Worm (Caenorhabditis elegans) whole organism, mixed stage, embryonic: ENCODE data around the gene tcc-1.
A peak's percentile ranks its signal among the peaks of the same experiment; 100 is the strongest.
"Not testable (repeated sequence)": the region's sequence is repeated elsewhere in the genome, so short reads cannot be mapped to it uniquely, and the experiment has no call there.

ENCODE experiments used
- M03D4.4 ChIP-seq: sonication (generic microtip); optimal IDR thresholded peaks from 2 replicates; lab custom pipeline; 2017; ENCODE audit warnings: mild to moderate bottlenecking, missing genetic modification characterization, missing compliant biosample characterization
- bed-3 ChIP-seq: fragments of 200-800 bp; sonication (Bioruptor generic); optimal IDR thresholded peaks from 3 replicates; lab custom pipeline; 2018; ENCODE audit warnings: mild to moderate bottlenecking, missing genetic modification characterization, moderate library complexity, missing compliant biosample characterization
- blmp-1 ChIP-seq: fragments of 150-350 bp; optimal IDR thresholded peaks from 2 replicates; lab custom pipeline; 2014; ENCODE audit warnings: missing biosample characterization, missing genetic modification characterization
- ceh-39 ChIP-seq: fragments of 150-350 bp; optimal IDR thresholded peaks from 2 replicates; lab custom pipeline; 2014; ENCODE audit warnings: missing biosample characterization, missing genetic modification characterization
- ceh-43 ChIP-seq: fragments of 200-800 bp; sonication (Bioruptor generic); optimal IDR thresholded peaks from 2 replicates; lab custom pipeline; 2018; ENCODE audit warnings: mild to moderate bottlenecking, missing genetic modification characterization, moderate library complexity, missing compliant biosample characterization
- ceh-83 ChIP-seq: fragments of 200-800 bp; sonication (Bioruptor generic); optimal IDR thresholded peaks from 2 replicates; lab custom pipeline; 2018; ENCODE audit warnings: mild to moderate bottlenecking, missing genetic modification characterization, missing compliant biosample characterization
- ces-1 ChIP-seq: fragments of 150-350 bp; optimal IDR thresholded peaks from 2 replicates; lab custom pipeline; 2014; ENCODE audit warnings: missing biosample characterization, missing genetic modification reagents, missing genetic modification characterization
- cnd-1 ChIP-seq: fragments of 200-800 bp; sonication (Bioruptor generic); optimal IDR thresholded peaks from 2 replicates; lab custom pipeline; 2018; ENCODE audit warnings: mild to moderate bottlenecking, missing genetic modification characterization, missing compliant biosample characterization
- drap-1 ChIP-seq: fragments of 200-800 bp; sonication (Bioruptor generic); optimal IDR thresholded peaks from 3 replicates; lab custom pipeline; 2018; ENCODE audit warnings: mild to moderate bottlenecking, missing genetic modification characterization, missing compliant biosample characterization
- elt-1 ChIP-seq: sonication (generic microtip); optimal IDR thresholded peaks from 2 replicates; lab custom pipeline; 2017; ENCODE audit warnings: missing genetic modification characterization, mild to moderate bottlenecking, missing compliant biosample characterization, antibody characterized with exemption, moderate library complexity, borderline replicate concordance; ENCODE audit not compliant: insufficient read depth
- elt-3 ChIP-seq: fragments of 150-350 bp; optimal IDR thresholded peaks from 2 replicates; lab custom pipeline; 2014; ENCODE audit warnings: missing biosample characterization, missing genetic modification characterization
- flh-1 ChIP-seq: fragments of 200-800 bp; sonication (Bioruptor generic); optimal IDR thresholded peaks from 2 replicates; lab custom pipeline; 2018; ENCODE audit warnings: mild to moderate bottlenecking, missing genetic modification characterization, moderate library complexity, missing compliant biosample characterization
- ham-2 ChIP-seq: fragments of 200-800 bp; sonication (Bioruptor generic); optimal IDR thresholded peaks from 2 replicates; lab custom pipeline; 2018; ENCODE audit warnings: mild to moderate bottlenecking, missing genetic modification characterization, missing compliant biosample characterization
- hlh-1 ChIP-seq: fragments of 150-350 bp; optimal IDR thresholded peaks from 2 replicates; lab custom pipeline; 2014; ENCODE audit warnings: missing biosample characterization, missing genetic modification reagents, missing genetic modification characterization
- lin-13 ChIP-seq: fragments of 150-350 bp; optimal IDR thresholded peaks from 2 replicates; lab custom pipeline; 2014; ENCODE audit warnings: missing biosample characterization, missing genetic modification characterization
- lin-32 ChIP-seq: fragments of 200-800 bp; sonication (Bioruptor generic); optimal IDR thresholded peaks from 2 replicates; lab custom pipeline; 2018; ENCODE audit warnings: mild to moderate bottlenecking, missing genetic modification characterization, missing compliant biosample characterization
- lsy-2 ChIP-seq: fragments of 150-350 bp; optimal IDR thresholded peaks from 2 replicates; lab custom pipeline; 2014; ENCODE audit warnings: missing biosample characterization, missing genetic modification characterization
- mab-5 ChIP-seq: fragments of 150-350 bp; optimal IDR thresholded peaks from 2 replicates; lab custom pipeline; 2014; ENCODE audit warnings: missing biosample characterization, missing genetic modification characterization
- mep-1 ChIP-seq: fragments of 150-350 bp; optimal IDR thresholded peaks from 2 replicates; lab custom pipeline; 2017; ENCODE audit warnings: missing biosample characterization, missing genetic modification reagents, missing genetic modification characterization, inconsistent platforms
- mls-2 ChIP-seq: sonication (generic microtip); optimal IDR thresholded peaks from 2 replicates; lab custom pipeline; 2016; ENCODE audit warnings: mild to moderate bottlenecking, missing genetic modification characterization, moderate library complexity, missing compliant biosample characterization
- nhr-12 ChIP-seq: fragments of 150-350 bp; optimal IDR thresholded peaks from 2 replicates; lab custom pipeline; 2014; ENCODE audit warnings: missing biosample characterization, missing genetic modification characterization
- nhr-2 ChIP-seq: fragments of 150-350 bp; optimal IDR thresholded peaks from 2 replicates; lab custom pipeline; 2014; ENCODE audit warnings: missing biosample characterization, missing genetic modification characterization
- nhr-237 ChIP-seq: fragments of 150-350 bp; optimal IDR thresholded peaks from 2 replicates; lab custom pipeline; 2014; ENCODE audit warnings: missing biosample characterization, missing genetic modification characterization
- nhr-28 ChIP-seq: fragments of 150-350 bp; optimal IDR thresholded peaks from 2 replicates; lab custom pipeline; 2014; ENCODE audit warnings: missing biosample characterization, missing genetic modification characterization
- nhr-76 ChIP-seq: sonication (generic microtip); optimal IDR thresholded peaks from 2 replicates; lab custom pipeline; 2017; ENCODE audit warnings: missing biosample characterization, missing genetic modification characterization
- pha-4 ChIP-seq: fragments of 150-350 bp; optimal IDR thresholded peaks from 2 replicates; lab custom pipeline; 2018; ENCODE audit warnings: missing biosample characterization, missing genetic modification reagents, missing genetic modification characterization
- sem-2 ChIP-seq: fragments of 200-800 bp; sonication (Bioruptor generic); optimal IDR thresholded peaks from 2 replicates; lab custom pipeline; 2018; ENCODE audit warnings: mild to moderate bottlenecking, missing genetic modification characterization, missing compliant biosample characterization
- snpc-4 ChIP-seq: fragments of 150-350 bp; optimal IDR thresholded peaks from 2 replicates; lab custom pipeline; 2014; ENCODE audit warnings: missing biosample characterization, missing genetic modification characterization
- sptf-1 ChIP-seq: sonication (generic microtip); optimal IDR thresholded peaks from 2 replicates; lab custom pipeline; 2017; ENCODE audit warnings: mild to moderate bottlenecking, missing genetic modification characterization, moderate library complexity, missing compliant biosample characterization
- tbx-8 ChIP-seq: fragments of 200-800 bp; sonication (Bioruptor generic); optimal IDR thresholded peaks from 2 replicates; lab custom pipeline; 2018; ENCODE audit warnings: mild to moderate bottlenecking, missing genetic modification characterization, moderate library complexity, missing compliant biosample characterization
- unc-120 ChIP-seq: sonication (generic microtip); optimal IDR thresholded peaks from 2 replicates; lab custom pipeline; 2017; ENCODE audit warnings: missing genetic modification characterization, missing compliant biosample characterization; ENCODE audit not compliant: poor library complexity, severe bottlenecking
- unc-39 ChIP-seq: fragments of 150-350 bp; optimal IDR thresholded peaks from 2 replicates; lab custom pipeline; 2014; ENCODE audit warnings: missing biosample characterization, missing genetic modification characterization
- unc-62 ChIP-seq: fragments of 150-350 bp; optimal IDR thresholded peaks from 2 replicates; lab custom pipeline; 2014; ENCODE audit warnings: missing biosample characterization, missing genetic modification reagents, missing genetic modification characterization
- zip-8 ChIP-seq: fragments of 150-350 bp; optimal IDR thresholded peaks from 2 replicates; lab custom pipeline; 2014; ENCODE audit warnings: missing biosample characterization, missing genetic modification characterization
- ztf-11 ChIP-seq: fragments of 150-350 bp; optimal IDR thresholded peaks from 2 replicates; lab custom pipeline; 2014; ENCODE audit warnings: missing biosample characterization, missing genetic modification characterization

The tcc-1 gene

ce11 chrV:17865309-17865708, 9.5 kb upstream of the tcc-1 start, which contains the start of gene Y59A8A.8:
TSS of gene Y59A8A.8 (plus strand) at chrV:17865609.
- not testable (repeated sequence) for TF ChIP-seq unc-62 (GFP tag; lab: Kevin White, UChicago); mab-5 (tag; lab: Kevin White, UChicago); lsy-2

- TF ChIP-seq hlh-1 (no peak), lsy-2 (no peak), ceh-83 (GFP tag; lab: Kevin White, UChicago) (no peak), blmp-1 (tag; lab: Kevin White, UChicago) (no peak)
Measured at ce11 chrV:17859519-17859918, 3.7 kb upstream of the tcc-1 start.

- TF ChIP-seq elt-3 (tag; lab: Kevin White, UChicago) (no peak), elt-1 (no peak), nhr-28 (no peak), flh-1 (GFP tag; lab: Kevin White, UChicago) (no peak), blmp-1 (tag; lab: Kevin White, UChicago) (no peak), mab-5 (tag; lab: Kevin White, UChicago) (no peak), ceh-39 (no peak), mls-2 (tag; lab: Kevin White, UChicago) (no peak), ces-1 (GFP tag; lab: Kevin White, UChicago) (no peak), pha-4 (tag; lab: Kevin White, UChicago) (no peak), sem-2 (GFP tag; lab: Kevin White, UChicago) (no peak), lsy-2 (no peak), snpc-4 (tag; lab: Kevin White, UChicago) (no peak), mep-1 (no peak), unc-62 (GFP tag; lab: Kevin White, UChicago) (no peak), nhr-2 (no peak)
- TF ChIP-seq, all 35 proteins: peak for 0
Measured at ce11 chrV:17859065-17859464, 3.3 kb upstream of the tcc-1 start.

- TF ChIP-seq unc-120 (tag; lab: Kevin White, UChicago) (peak; percentile 86), nhr-12 (no peak), zip-8 (no peak), unc-62 (GFP tag; lab: Kevin White, UChicago) (peak; percentile 73), M03D4.4 (tag; lab: Kevin White, UChicago) (no peak), sem-2 (GFP tag; lab: Kevin White, UChicago) (no peak), mls-2 (tag; lab: Kevin White, UChicago) (no peak), blmp-1 (tag; lab: Kevin White, UChicago) (no peak), cnd-1 (no peak), ztf-11 (tag; lab: Kevin White, UChicago) (no peak), bed-3 (GFP tag; lab: Kevin White, UChicago) (no peak), lin-13 (tag; lab: Kevin White, UChicago) (no peak), snpc-4 (tag; lab: Kevin White, UChicago) (no peak), flh-1 (GFP tag; lab: Kevin White, UChicago) (no peak), nhr-28 (no peak), pha-4 (tag; lab: Kevin White, UChicago) (peak; percentile 37), elt-3 (tag; lab: Kevin White, UChicago) (no peak), ham-2 (peak; percentile 42), unc-39 (tag; lab: Kevin White, UChicago) (no peak), ceh-39 (no peak), nhr-76 (no peak), mab-5 (tag; lab: Kevin White, UChicago) (no peak), ces-1 (GFP tag; lab: Kevin White, UChicago) (peak; percentile 98), nhr-2 (no peak), nhr-237 (tag; lab: Kevin White, UChicago) (peak; percentile 74), lsy-2 (peak; percentile 44), tbx-8 (GFP tag; lab: Kevin White, UChicago) (no peak), ceh-43 (GFP tag; lab: Kevin White, UChicago) (no peak), drap-1 (GFP tag; lab: Kevin White, UChicago) (peak; percentile 78), sptf-1 (no peak), ceh-83 (GFP tag; lab: Kevin White, UChicago) (no peak), mep-1 (no peak), elt-1 (no peak), lin-32 (GFP tag; lab: Kevin White, UChicago) (no peak), hlh-1 (peak; percentile 82)
Measured at ce11 chrV:17857901-17858300, 2.1 kb upstream of the tcc-1 start.
